Worm (Caenorhabditis elegans) whole organism, young adult: ENCODE measurements around the gene srz-54.

Experiments
- ama-1 ChIP-seq, 3 experiments: fragments of 150-350 bp in 1 of 3; sonication (generic microtip) in 2 of 3; optimal IDR thresholded peaks; 2 replicates each; lab custom pipeline; 2014 to 2018; ENCODE audit warnings: missing biosample characterization in 2 of 3, missing genetic modification characterization in 2 of 3, missing genetic modification reagents in 2 of 3
- hmg-20 ChIP-seq: fragments of 200-800 bp; sonication (Bioruptor generic); IDR thresholded peaks from 2 replicates; pipeline ENCODE4 v1.3.6; 2022; ENCODE audit warnings: missing genetic modification reagents, missing genetic modification characterization, missing compliant biosample characterization
- pha-4 ChIP-seq: fragments of 150-350 bp; sonication (generic microtip); optimal IDR thresholded peaks from 2 replicates; lab custom pipeline; 2014; ENCODE audit warnings: missing biosample characterization, missing genetic modification reagents, missing genetic modification characterization
- snpc-4 ChIP-seq, 5 experiments: fragments of 150-350 bp in 1 of 5; sonication (generic microtip) in 4 of 5; optimal IDR thresholded peaks; 2 replicates each; lab custom pipeline; 2014 to 2018; ENCODE audit warnings: missing genetic modification characterization in 5 of 5, missing biosample characterization in 3 of 5, antibody characterized with exemption in 2 of 5, mild to moderate bottlenecking in 2 of 5, missing compliant biosample characterization in 2 of 5, missing genotype in 2 of 5, moderate library complexity in 2 of 5, missing genetic modification reagents in 1 of 5
- xnd-1 ChIP-seq: sonication (generic microtip); optimal IDR thresholded peaks from 2 replicates; lab custom pipeline; 2016; ENCODE audit warnings: missing genotype, missing genetic modification reagents, missing genetic modification characterization, missing compliant biosample characterization

ce11 chrV:17000204-17000603 is 19.7 kb downstream of the srz-54 start, which contains the start of gene str-217:
- TF ChIP-seq ama-1 (optimal IDR thresholded peaks at IDR 0.05; lab: Kevin White, UChicago) (no peak), ama-1 (GFP tag; optimal IDR thresholded peaks at IDR 0.05; lab: Kevin White, UChicago) (no peak), snpc-4 (GFP tag; optimal IDR thresholded peaks at IDR 0.05; lab: Kevin White, UChicago) (no peak), snpc-4 (tag; optimal IDR thresholded peaks at IDR 0.05; lab: Kevin White, UChicago) (no peak), hmg-20 (GFP tag; lab: Robert Waterston, UW) (no peak), xnd-1 (no peak), pha-4 (no peak)
